Fruit fly (Drosophila melanogaster) whole organism, prepupa: Measurements from ENCODE around the gene st.

Source experiments
- Blimp-1 ChIP-seq: fragments of 200-800 bp; sonication (Bioruptor generic); optimal IDR thresholded peaks from 3 replicates; lab custom pipeline; 2017; ENCODE audit warnings: missing biosample characterization, missing genetic modification characterization, mild to moderate bottlenecking, moderate library complexity, missing genetic modification reagents
- CG10669 ChIP-seq: fragments of 200-800 bp; sonication (Bioruptor generic); optimal IDR thresholded peaks from 3 replicates; lab custom pipeline; 2018; ENCODE audit warnings: missing biosample characterization, mild to moderate bottlenecking, missing genetic modification characterization, moderate library complexity
- CG11294 ChIP-seq: fragments of 200-800 bp; sonication (Bioruptor generic); IDR thresholded peaks from 2 replicates; pipeline ENCODE4 v1.3.6; 2022; ENCODE audit warnings: missing biosample characterization, missing genetic modification characterization
- CG11902 ChIP-seq: fragments of 200-800 bp; sonication (Bioruptor generic); optimal IDR thresholded peaks from 3 replicates; lab custom pipeline; 2016; ENCODE audit warnings: missing biosample characterization, missing genetic modification characterization
- CG15336 ChIP-seq: fragments of 200-800 bp; sonication (Bioruptor generic); IDR thresholded peaks from 2 replicates; pipeline ENCODE4 v1.3.6; 2022; ENCODE audit warnings: missing biosample characterization, missing genetic modification characterization
- CG1621 ChIP-seq: fragments of 200-800 bp; sonication (Bioruptor generic); optimal IDR thresholded peaks from 3 replicates; lab custom pipeline; 2018; ENCODE audit warnings: missing biosample characterization, mild to moderate bottlenecking, missing genetic modification characterization
- CG16779 ChIP-seq: fragments of 200-800 bp; sonication (Bioruptor generic); optimal IDR thresholded peaks from 3 replicates; lab custom pipeline; 2017; ENCODE audit warnings: missing biosample characterization, mild to moderate bottlenecking, missing genetic modification characterization
- CG31627 ChIP-seq: fragments of 200-800 bp; sonication (Bioruptor generic); optimal IDR thresholded peaks from 3 replicates; lab custom pipeline; 2016; ENCODE audit warnings: missing biosample characterization, missing genetic modification characterization
- CG32006 ChIP-seq: fragments of 200-800 bp; sonication (Bioruptor generic); optimal IDR thresholded peaks from 3 replicates; lab custom pipeline; 2017; ENCODE audit warnings: missing biosample characterization, mild to moderate bottlenecking, missing genetic modification characterization
- CG34406 ChIP-seq: fragments of 200-800 bp; sonication (Bioruptor generic); optimal IDR thresholded peaks from 3 replicates; lab custom pipeline; 2016; ENCODE audit warnings: missing biosample characterization, missing genetic modification characterization
- CG3919 ChIP-seq: fragments of 200-800 bp; sonication (Bioruptor generic); optimal IDR thresholded peaks from 3 replicates; lab custom pipeline; 2016; ENCODE audit warnings: missing biosample characterization, missing genetic modification characterization
- CG4318 ChIP-seq: fragments of 200-800 bp; sonication (Bioruptor generic); optimal IDR thresholded peaks from 3 replicates; lab custom pipeline; 2017; ENCODE audit warnings: missing biosample characterization, mild to moderate bottlenecking, missing genetic modification characterization
- CG6276 ChIP-seq: fragments of 200-800 bp; sonication (Bioruptor generic); optimal IDR thresholded peaks from 2 replicates; lab custom pipeline; 2017; ENCODE audit warnings: missing biosample characterization, mild to moderate bottlenecking, missing genetic modification characterization
- CG6792 ChIP-seq: fragments of 200-800 bp; sonication (Bioruptor generic); optimal IDR thresholded peaks from 3 replicates; lab custom pipeline; 2016; ENCODE audit warnings: missing biosample characterization, missing genetic modification characterization
- CG6854 ChIP-seq: fragments of 200-800 bp; sonication (Bioruptor generic); optimal IDR thresholded peaks from 2 replicates; lab custom pipeline; 2017; ENCODE audit warnings: missing biosample characterization, mild to moderate bottlenecking, missing genetic modification characterization
- CG7368 ChIP-seq: fragments of 200-800 bp; sonication (Bioruptor generic); optimal IDR thresholded peaks from 3 replicates; lab custom pipeline; 2016; ENCODE audit warnings: missing biosample characterization, missing genetic modification characterization
- CG8119 ChIP-seq: fragments of 200-800 bp; sonication (Bioruptor generic); IDR thresholded peaks from 3 replicates; pipeline ENCODE4 v1.3.6; 2022; ENCODE audit warnings: missing biosample characterization, missing genetic modification characterization
- CG8319 ChIP-seq: fragments of 200-800 bp; sonication (Bioruptor generic); optimal IDR thresholded peaks from 3 replicates; lab custom pipeline; 2016; ENCODE audit warnings: missing biosample characterization, missing genetic modification characterization
- CG8632 ChIP-seq: fragments of 200-800 bp; sonication (Bioruptor generic); optimal IDR thresholded peaks from 3 replicates; lab custom pipeline; 2016; ENCODE audit warnings: missing biosample characterization, missing genetic modification characterization
- Eip75B ChIP-seq: fragments of 200-800 bp; sonication (Bioruptor generic); optimal IDR thresholded peaks from 3 replicates; lab custom pipeline; 2016; ENCODE audit warnings: missing biosample characterization, missing genetic modification characterization
- Eip78C ChIP-seq: fragments of 200-800 bp; sonication (Bioruptor generic); peaks from one replicate; lab custom pipeline; 2016; ENCODE audit warnings: missing biosample characterization, missing genetic modification characterization
- Eip93F ChIP-seq: fragments of 200-800 bp; sonication (Bioruptor generic); optimal IDR thresholded peaks from 2 replicates; lab custom pipeline; 2016; ENCODE audit warnings: missing biosample characterization, mild to moderate bottlenecking, missing genetic modification characterization
- Gug ChIP-seq: fragments of 200-800 bp; sonication (Bioruptor generic); IDR thresholded peaks from 2 replicates; pipeline ENCODE4 v1.3.6; 2022; ENCODE audit warnings: missing biosample characterization, missing genetic modification characterization
- Hr39 ChIP-seq: fragments of 200-800 bp; sonication (Bioruptor generic); optimal IDR thresholded peaks from 2 replicates; lab custom pipeline; 2016; ENCODE audit warnings: missing biosample characterization, missing genetic modification characterization
- Lpt ChIP-seq: fragments of 200-800 bp; sonication (Bioruptor generic); optimal IDR thresholded peaks from 3 replicates; lab custom pipeline; 2016; ENCODE audit warnings: missing biosample characterization, missing genetic modification characterization
- Met ChIP-seq: fragments of 200-800 bp; sonication (Bioruptor generic); optimal IDR thresholded peaks from 3 replicates; lab custom pipeline; 2016; ENCODE audit warnings: missing biosample characterization, missing genetic modification characterization
- OdsH ChIP-seq: fragments of 200-800 bp; sonication (Bioruptor generic); optimal IDR thresholded peaks from 3 replicates; lab custom pipeline; 2016; ENCODE audit warnings: missing biosample characterization, missing genetic modification characterization
- Smox ChIP-seq: fragments of 200-800 bp; sonication (Bioruptor generic); optimal IDR thresholded peaks from 3 replicates; lab custom pipeline; 2016; ENCODE audit warnings: missing biosample characterization, missing genetic modification characterization
- Sox102F ChIP-seq: fragments of 200-800 bp; sonication (Bioruptor generic); optimal IDR thresholded peaks from 2 replicates; lab custom pipeline; 2016; ENCODE audit warnings: missing biosample characterization, mild to moderate bottlenecking, missing genetic modification characterization
- Sox14 ChIP-seq: fragments of 200-800 bp; sonication (Bioruptor generic); optimal IDR thresholded peaks from 3 replicates; lab custom pipeline; 2016; ENCODE audit warnings: missing biosample characterization, missing genetic modification characterization
- Sox15 ChIP-seq: fragments of 200-800 bp; sonication (Bioruptor generic); optimal IDR thresholded peaks from 3 replicates; lab custom pipeline; 2016; ENCODE audit warnings: missing biosample characterization, missing genetic modification characterization
- achi ChIP-seq: fragments of 200-800 bp; sonication (Bioruptor generic); optimal IDR thresholded peaks from 3 replicates; lab custom pipeline; 2016; ENCODE audit warnings: missing biosample characterization, missing genetic modification characterization
- acj6 ChIP-seq: fragments of 200-800 bp; sonication (Bioruptor generic); optimal IDR thresholded peaks from 3 replicates; lab custom pipeline; 2016; ENCODE audit warnings: missing biosample characterization, missing genetic modification characterization
- cyc ChIP-seq: fragments of 200-800 bp; sonication (Bioruptor generic); optimal IDR thresholded peaks from 3 replicates; lab custom pipeline; 2016; ENCODE audit warnings: missing biosample characterization, missing genetic modification characterization
- dac ChIP-seq: fragments of 200-800 bp; sonication (Bioruptor generic); optimal IDR thresholded peaks from 2 replicates; lab custom pipeline; 2017; ENCODE audit warnings: missing biosample characterization, mild to moderate bottlenecking, missing genetic modification characterization
- eg ChIP-seq: fragments of 200-800 bp; sonication (Bioruptor generic); IDR thresholded peaks from 3 replicates; pipeline ENCODE4 v1.3.6; 2022; ENCODE audit warnings: missing biosample characterization, missing genetic modification characterization
- esn ChIP-seq: fragments of 200-800 bp; sonication (Bioruptor generic); optimal IDR thresholded peaks from 2 replicates; lab custom pipeline; 2016; ENCODE audit warnings: missing biosample characterization, mild to moderate bottlenecking, missing genetic modification characterization, moderate library complexity
- fd59A ChIP-seq: fragments of 200-800 bp; sonication (Bioruptor generic); optimal IDR thresholded peaks from 2 replicates; lab custom pipeline; 2017; ENCODE audit warnings: missing biosample characterization, mild to moderate bottlenecking, missing genetic modification characterization, missing genetic modification reagents
- fd85E ChIP-seq: fragments of 200-800 bp; sonication (Bioruptor generic); optimal IDR thresholded peaks from 3 replicates; lab custom pipeline; 2016; ENCODE audit warnings: missing biosample characterization, missing genetic modification characterization
- fkh ChIP-seq: fragments of 200-800 bp; sonication (Bioruptor generic); optimal IDR thresholded peaks from 3 replicates; lab custom pipeline; 2017; ENCODE audit warnings: missing biosample characterization, mild to moderate bottlenecking, missing genetic modification characterization, moderate library complexity
- net ChIP-seq: fragments of 200-800 bp; sonication (Bioruptor generic); optimal IDR thresholded peaks from 3 replicates; lab custom pipeline; 2016; ENCODE audit warnings: missing biosample characterization, missing genetic modification characterization
- pdm3 ChIP-seq: fragments of 200-800 bp; sonication (Bioruptor generic); optimal IDR thresholded peaks from 3 replicates; lab custom pipeline; 2016; ENCODE audit warnings: missing biosample characterization, missing genetic modification characterization
- salr ChIP-seq, 2 experiments: fragments of 200-800 bp; sonication (Bioruptor generic); optimal IDR thresholded peaks; 3 replicates each; lab custom pipeline; 2016 to 2018; ENCODE audit warnings: missing biosample characterization in 2 of 2, missing genetic modification characterization in 2 of 2, mild to moderate bottlenecking in 1 of 2
- spab ChIP-seq: fragments of 200-800 bp; sonication (Bioruptor generic); optimal IDR thresholded peaks from 2 replicates; lab custom pipeline; 2017; ENCODE audit warnings: missing biosample characterization, mild to moderate bottlenecking, missing genetic modification characterization, missing genetic modification reagents
- ss ChIP-seq, 2 experiments: fragments of 200-800 bp; sonication (Bioruptor generic); optimal IDR thresholded peaks; 2 replicates in 1 of 2; 3 replicates in 1 of 2; lab custom pipeline; 2017 to 2018; ENCODE audit warnings: mild to moderate bottlenecking in 2 of 2, missing biosample characterization in 2 of 2, missing genetic modification characterization in 2 of 2, moderate library complexity in 1 of 2
- svp ChIP-seq: fragments of 200-800 bp; sonication (Bioruptor generic); peaks from one replicate; lab custom pipeline; 2016; ENCODE audit warnings: missing biosample characterization, missing genetic modification characterization
- topi ChIP-seq: fragments of 200-800 bp; sonication (Bioruptor generic); optimal IDR thresholded peaks from 3 replicates; lab custom pipeline; 2016; ENCODE audit warnings: missing biosample characterization, missing genetic modification characterization
- vri ChIP-seq: fragments of 200-800 bp; sonication (Bioruptor generic); optimal IDR thresholded peaks from 3 replicates; lab custom pipeline; 2016; ENCODE audit warnings: missing biosample characterization, mild to moderate bottlenecking, missing genetic modification characterization

The st gene

DNA sequence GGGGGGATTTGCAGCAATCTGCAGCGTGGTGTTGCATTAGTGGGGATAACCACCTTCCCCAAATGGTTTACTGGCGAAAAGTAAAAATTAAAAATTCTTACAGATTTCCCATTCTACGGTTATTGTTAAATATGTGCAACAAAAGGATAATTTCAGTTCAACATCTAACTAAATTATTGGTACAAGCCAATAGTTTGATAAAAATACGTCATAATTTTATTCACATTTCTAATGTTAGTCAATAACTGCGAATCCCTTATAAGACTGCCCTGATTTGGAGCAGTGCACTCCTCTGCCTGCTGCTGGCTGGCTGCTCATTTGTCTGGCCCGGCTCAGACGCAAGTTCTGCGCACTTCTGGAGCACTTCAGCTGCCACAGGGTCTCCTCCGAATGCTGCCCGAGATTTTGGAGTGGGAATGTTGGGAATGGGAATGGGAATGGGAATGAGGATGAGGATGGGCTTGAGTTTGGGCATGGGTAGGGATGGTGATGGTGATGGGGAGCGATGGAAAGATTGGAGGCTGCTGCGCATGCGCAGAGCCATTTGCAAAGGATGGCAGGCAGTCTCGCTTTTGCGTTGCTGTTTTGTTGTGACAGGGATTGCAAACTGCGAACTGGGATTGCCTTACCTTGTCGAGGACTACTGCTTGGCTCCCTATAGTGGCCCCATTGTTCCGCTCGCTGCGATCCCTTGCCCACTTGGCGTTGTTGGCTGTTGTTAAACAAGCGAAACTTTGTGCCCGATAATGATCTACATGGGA lies 7.4 kb upstream of the st start (continued):
- TF ChIP-seq esn (GFP tag; lab: Kevin White, UChicago) (peak; percentile 60), Sox14 (GFP tag; lab: Kevin White, UChicago) (peak; percentile 16), CG8632 (GFP tag; lab: Kevin White, UChicago) (no peak), Hr39 (GFP tag; lab: Kevin White, UChicago) (peak; percentile 14), CG11902 (GFP tag; lab: Kevin White, UChicago) (no peak), Sox102F (GFP tag; lab: Kevin White, UChicago) (no peak), CG3919 (peak; percentile 66), CG8119 (GFP tag; lab: Robert Waterston, UW) (no peak), Lpt (GFP tag; lab: Kevin White, UChicago) (no peak), acj6 (GFP tag; lab: Kevin White, UChicago) (peak; percentile 16), achi (GFP tag; lab: Kevin White, UChicago) (no peak), OdsH (peak; percentile 9), CG11294 (GFP tag; lab: Robert Waterston, UW) (no peak), eg (GFP tag; lab: Robert Waterston, UW) (no peak)

DNA sequence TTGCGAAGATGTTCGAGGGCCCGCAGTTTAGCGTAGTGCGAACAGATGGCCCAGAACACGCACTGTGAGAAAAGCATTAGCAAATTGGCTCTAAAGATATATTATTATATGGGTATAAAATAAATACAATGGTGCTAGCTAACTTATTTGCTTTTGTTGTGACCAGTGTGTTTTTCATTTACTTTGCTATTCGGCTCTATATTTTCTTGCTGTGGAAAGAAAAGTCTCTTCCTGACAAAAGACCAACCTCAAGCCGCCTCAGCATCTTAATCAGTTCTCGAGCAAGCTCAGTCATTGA lies 6.9 kb upstream of the st start:
- TF ChIP-seq CG8319 (GFP tag; lab: Kevin White, UChicago): peak; percentile 40
- peak; percentile 29 for TF ChIP-seq CG6854 (GFP tag; lab: Kevin White, UChicago)
- peak; percentile 95 for TF ChIP-seq Eip78C (GFP tag; lab: Kevin White, UChicago)
- peak; percentile 89 for TF ChIP-seq CG1621
- TF ChIP-seq CG7368 (GFP tag; lab: Kevin White, UChicago): peak; percentile 74
- peak; percentile 78 for TF ChIP-seq CG31627 (GFP tag; lab: Kevin White, UChicago)
- peak; percentile 36 for TF ChIP-seq Blimp-1 (GFP tag; lab: Kevin White, UChicago)
- no peak for TF ChIP-seq fkh (GFP tag; lab: Kevin White, UChicago)
- no peak for TF ChIP-seq CG4318 (GFP tag; lab: Kevin White, UChicago)
- no peak for TF ChIP-seq CG32006
- TF ChIP-seq Smox (GFP tag; lab: Kevin White, UChicago): peak; percentile 87
- peak; percentile 81 for TF ChIP-seq CG6792 (GFP tag; lab: Kevin White, UChicago)
- peak; percentile 78 for TF ChIP-seq Sox102F (GFP tag; lab: Kevin White, UChicago)
- TF ChIP-seq CG6276 (GFP tag; lab: Kevin White, UChicago): no peak
- TF ChIP-seq pdm3 (GFP tag; lab: Kevin White, UChicago): peak; percentile 83
- TF ChIP-seq fd85E (GFP tag; lab: Kevin White, UChicago): no peak
- peak; percentile 89 for TF ChIP-seq CG10669
- TF ChIP-seq cyc (GFP tag; lab: Kevin White, UChicago): peak; percentile 86
- peak; percentile 82 to 87 for TF ChIP-seq ss (GFP tag; optimal IDR thresholded peaks at IDR 0.05; lab: Kevin White, UChicago)
- peak; percentile 37 to 86 for TF ChIP-seq salr (GFP tag; optimal IDR thresholded peaks at IDR 0.05; lab: Kevin White, UChicago)
- TF ChIP-seq Eip93F (GFP tag; lab: Kevin White, UChicago): peak; percentile 83
- peak; percentile 85 for TF ChIP-seq spab (GFP tag; lab: Kevin White, UChicago)
- TF ChIP-seq CG34406 (GFP tag; lab: Kevin White, UChicago): peak; percentile 75
- peak; percentile 78 for TF ChIP-seq vri (GFP tag; lab: Kevin White, UChicago)
- peak; percentile 70 for TF ChIP-seq CG11902 (GFP tag; lab: Kevin White, UChicago)
- no peak for TF ChIP-seq Gug
- peak; percentile 58 for TF ChIP-seq Sox15 (GFP tag; lab: Kevin White, UChicago)
- TF ChIP-seq Sox14 (GFP tag; lab: Kevin White, UChicago): peak; percentile 83
- peak; percentile 85 for TF ChIP-seq fd59A (GFP tag; lab: Kevin White, UChicago)
- TF ChIP-seq Met: peak; percentile 88
- TF ChIP-seq eg (GFP tag; lab: Robert Waterston, UW): no peak
- TF ChIP-seq Eip75B (GFP tag; lab: Kevin White, UChicago): peak; percentile 81
- TF ChIP-seq net (GFP tag; lab: Kevin White, UChicago): peak; percentile 78
- TF ChIP-seq esn (GFP tag; lab: Kevin White, UChicago): peak; percentile 88
- no peak for TF ChIP-seq dac (GFP tag; lab: Kevin White, UChicago)
- TF ChIP-seq achi (GFP tag; lab: Kevin White, UChicago): peak; percentile 78
- TF ChIP-seq Hr39 (GFP tag; lab: Kevin White, UChicago): peak; percentile 76
- no peak for TF ChIP-seq Lpt (GFP tag; lab: Kevin White, UChicago)
- TF ChIP-seq acj6 (GFP tag; lab: Kevin White, UChicago): peak; percentile 84
- TF ChIP-seq topi (GFP tag; lab: Kevin White, UChicago): peak; percentile 88
- TF ChIP-seq CG16779: peak; percentile 48
- TF ChIP-seq CG3919: peak; percentile 87
- peak; percentile 93 for TF ChIP-seq svp (GFP tag; lab: Kevin White, UChicago)
- no peak for TF ChIP-seq CG15336 (GFP tag; lab: Robert Waterston, UW)
